Worm (Caenorhabditis elegans) whole organism, L2 larva: Measurements from ENCODE around the gene npp-10.

ENCODE experiments used
- C34F6.9 ChIP-seq: fragments of 150-350 bp; optimal IDR thresholded peaks from 2 replicates; lab custom pipeline; 2014; ENCODE audit warnings: missing biosample characterization, missing genetic modification characterization
- F13H6.1 ChIP-seq: sonication (generic microtip); optimal IDR thresholded peaks from 2 replicates; lab custom pipeline; 2016; ENCODE audit warnings: missing genetic modification characterization, missing compliant biosample characterization
- R02D3.7 ChIP-seq: fragments of 150-350 bp; optimal IDR thresholded peaks from 2 replicates; lab custom pipeline; 2014; ENCODE audit warnings: missing biosample characterization, missing genetic modification characterization
- Y55F3AM.14 ChIP-seq: fragments of 200-800 bp; sonication (Bioruptor generic); optimal IDR thresholded peaks from 2 replicates; lab custom pipeline; 2018; ENCODE audit warnings: mild to moderate bottlenecking, missing genetic modification characterization, missing compliant biosample characterization
- ZK546.5 ChIP-seq: sonication (generic microtip); optimal IDR thresholded peaks from 2 replicates; lab custom pipeline; 2017; ENCODE audit warnings: missing biosample characterization, missing genetic modification characterization
- alr-1 ChIP-seq: fragments of 150-350 bp; optimal IDR thresholded peaks from 2 replicates; lab custom pipeline; 2014; ENCODE audit warnings: missing biosample characterization, missing genetic modification characterization
- ama-1 ChIP-seq: fragments of 150-350 bp; optimal IDR thresholded peaks from 2 replicates; lab custom pipeline; 2018; ENCODE audit warnings: inconsistent platforms
- ceh-16 ChIP-seq: fragments of 150-350 bp; optimal IDR thresholded peaks from 2 replicates; lab custom pipeline; 2014; ENCODE audit warnings: missing biosample characterization, missing genetic modification characterization
- ceh-82 ChIP-seq: fragments of 150-350 bp; optimal IDR thresholded peaks from 2 replicates; lab custom pipeline; 2014; ENCODE audit warnings: missing biosample characterization, missing genetic modification characterization
- crh-2 ChIP-seq: sonication (generic microtip); optimal IDR thresholded peaks from 2 replicates; lab custom pipeline; 2017; ENCODE audit warnings: missing biosample characterization, missing genetic modification characterization
- dmd-4 ChIP-seq: sonication (generic microtip); optimal IDR thresholded peaks from 2 replicates; lab custom pipeline; 2017; ENCODE audit warnings: missing biosample characterization, missing genetic modification characterization
- egl-27 ChIP-seq: sonication (generic microtip); optimal IDR thresholded peaks from 3 replicates; lab custom pipeline; 2017; ENCODE audit warnings: missing biosample characterization, missing genetic modification reagents, missing genetic modification characterization
- fos-1 ChIP-seq: fragments of 150-350 bp; optimal IDR thresholded peaks from 2 replicates; lab custom pipeline; 2014; ENCODE audit warnings: missing biosample characterization, missing genetic modification characterization
- gmeb-1 ChIP-seq: fragments of 150-350 bp; optimal IDR thresholded peaks from 2 replicates; lab custom pipeline; 2014; ENCODE audit warnings: missing biosample characterization, missing genetic modification characterization
- lin-11 ChIP-seq: fragments of 150-350 bp; sonication (generic microtip); optimal IDR thresholded peaks from 2 replicates; lab custom pipeline; 2014; ENCODE audit warnings: missing biosample characterization, missing genetic modification characterization, inconsistent platforms, mixed read lengths
- lin-13 ChIP-seq: fragments of 150-350 bp; optimal IDR thresholded peaks from 2 replicates; lab custom pipeline; 2014; ENCODE audit warnings: missing biosample characterization, missing genetic modification reagents, missing genetic modification characterization
- lsy-2 ChIP-seq, 2 experiments: fragments of 150-350 bp in 1 of 2; sonication (generic microtip) in 1 of 2; optimal IDR thresholded peaks; 2 replicates each; lab custom pipeline; 2014 to 2017; ENCODE audit warnings: missing biosample characterization in 2 of 2, missing genetic modification characterization in 2 of 2
- mab-5 ChIP-seq: fragments of 150-350 bp; optimal IDR thresholded peaks from 2 replicates; lab custom pipeline; 2014; ENCODE audit warnings: missing biosample characterization, missing genetic modification characterization
- mbf-1 ChIP-seq: sonication (generic microtip); optimal IDR thresholded peaks from 2 replicates; lab custom pipeline; 2017; ENCODE audit warnings: missing biosample characterization, missing genetic modification characterization
- nhr-10 ChIP-seq: sonication (generic microtip); optimal IDR thresholded peaks from 2 replicates; lab custom pipeline; 2017; ENCODE audit warnings: missing biosample characterization, missing genetic modification characterization
- nhr-11 ChIP-seq: fragments of 150-350 bp; optimal IDR thresholded peaks from 2 replicates; lab custom pipeline; 2014; ENCODE audit warnings: missing biosample characterization, missing genetic modification characterization
- nhr-12 ChIP-seq: fragments of 150-350 bp; optimal IDR thresholded peaks from 2 replicates; lab custom pipeline; 2014; ENCODE audit warnings: missing biosample characterization, missing genetic modification characterization
- nhr-129 ChIP-seq: fragments of 150-350 bp; optimal IDR thresholded peaks from 2 replicates; lab custom pipeline; 2014; ENCODE audit warnings: missing biosample characterization, missing genetic modification characterization
- nhr-21 ChIP-seq: fragments of 150-350 bp; optimal IDR thresholded peaks from 2 replicates; lab custom pipeline; 2014; ENCODE audit warnings: missing biosample characterization, missing genetic modification characterization
- nhr-237 ChIP-seq: fragments of 150-350 bp; optimal IDR thresholded peaks from 2 replicates; lab custom pipeline; 2014; ENCODE audit warnings: missing biosample characterization, missing genetic modification characterization
- nhr-25 ChIP-seq: fragments of 150-350 bp; sonication (generic microtip); optimal IDR thresholded peaks from 3 replicates; lab custom pipeline; 2014; ENCODE audit warnings: missing biosample characterization, missing genetic modification characterization
- nhr-6 ChIP-seq: fragments of 150-350 bp; optimal IDR thresholded peaks from 2 replicates; lab custom pipeline; 2014; ENCODE audit warnings: missing biosample characterization, missing genetic modification characterization
- nhr-77 ChIP-seq: fragments of 150-350 bp; optimal IDR thresholded peaks from 2 replicates; lab custom pipeline; 2014; ENCODE audit warnings: missing biosample characterization, missing genetic modification characterization
- skn-1 ChIP-seq: sonication (generic microtip); optimal IDR thresholded peaks from 2 replicates; lab custom pipeline; 2017; ENCODE audit warnings: missing biosample characterization, missing genetic modification characterization
- sma-3 ChIP-seq: sonication (generic microtip); optimal IDR thresholded peaks from 2 replicates; lab custom pipeline; 2016; ENCODE audit warnings: missing genetic modification reagents, missing genetic modification characterization, missing compliant biosample characterization
- snpc-4 ChIP-seq: fragments of 150-350 bp; optimal IDR thresholded peaks from 2 replicates; lab custom pipeline; 2014; ENCODE audit warnings: missing biosample characterization, missing genetic modification characterization
- unc-39 ChIP-seq: fragments of 150-350 bp; optimal IDR thresholded peaks from 2 replicates; lab custom pipeline; 2014; ENCODE audit warnings: missing biosample characterization, missing genetic modification characterization
- ztf-1 ChIP-seq: fragments of 200-800 bp; sonication (Bioruptor generic); conservative IDR thresholded peaks from 2 replicates; pipeline ENCODE4 v1.3.6; 2022; ENCODE audit warnings: missing genetic modification characterization, missing compliant biosample characterization
- ztf-4 ChIP-seq: fragments of 150-350 bp; optimal IDR thresholded peaks from 2 replicates; lab custom pipeline; 2014; ENCODE audit warnings: missing biosample characterization, missing genetic modification characterization

Gene npp-10

ce11 chrIII:5975005-5975730 is 44.2 kb downstream of the npp-10 start, which contains the start of gene mlp-1:
Gene mlp-1 (minus strand): TSS chrIII:5975055.
- no peak for TF ChIP-seq nhr-77
- TF ChIP-seq unc-39 (tag; lab: Kevin White, UChicago): no peak
- TF ChIP-seq ceh-82: no peak
- TF ChIP-seq egl-27: no peak
- no peak for TF ChIP-seq ztf-4 (tag; lab: Kevin White, UChicago)
- TF ChIP-seq lin-13 (GFP tag; lab: Kevin White, UChicago): no peak
- no peak for TF ChIP-seq ama-1
- no peak for TF ChIP-seq nhr-6 (tag; lab: Kevin White, UChicago)
- TF ChIP-seq mbf-1: no peak
- TF ChIP-seq nhr-237 (tag; lab: Kevin White, UChicago): no peak
- no peak for TF ChIP-seq skn-1 (tag; lab: Kevin White, UChicago)
- no peak for TF ChIP-seq nhr-11 (tag; lab: Kevin White, UChicago)
- no peak for TF ChIP-seq C34F6.9 (tag; lab: Kevin White, UChicago)
- no peak for TF ChIP-seq crh-2 (tag; lab: Kevin White, UChicago)
- no peak for TF ChIP-seq nhr-21 (tag; lab: Kevin White, UChicago)
- no peak for TF ChIP-seq dmd-4 (tag; lab: Kevin White, UChicago)
- TF ChIP-seq lin-11 (tag; lab: Kevin White, UChicago): no peak
- no peak for TF ChIP-seq snpc-4 (tag; lab: Kevin White, UChicago)
- TF ChIP-seq, all 48 proteins: peak for 0

ce11 chrIII:5967640-5968039 is 51.7 kb downstream of the npp-10 start:
- TF ChIP-seq ama-1: no peak
- TF ChIP-seq nhr-11 (tag; lab: Kevin White, UChicago): no peak
- no peak for TF ChIP-seq lsy-2 (tag; optimal IDR thresholded peaks at IDR 0.05; lab: Kevin White, UChicago)
- TF ChIP-seq egl-27: no peak
- no peak for TF ChIP-seq nhr-77
- no peak for TF ChIP-seq ztf-1
- TF ChIP-seq mab-5 (tag; lab: Kevin White, UChicago): no peak
- TF ChIP-seq unc-39 (tag; lab: Kevin White, UChicago): no peak

- TF ChIP-seq ztf-1 (no peak), fos-1 (tag; lab: Kevin White, UChicago) (peak; percentile 79)
These were observed 53.4 kb downstream of the npp-10 start, which contains the start of gene dct-6 for ce11 chrIII:5965839-5966463. Gene dct-6 (plus strand): TSS chrIII:5966413.

ce11 chrIII:5965368-5965767 is 54.0 kb downstream of the npp-10 start:
- TF ChIP-seq R02D3.7 (no peak), crh-2 (tag; lab: Kevin White, UChicago) (no peak), nhr-10 (no peak), F13H6.1 (tag; lab: Kevin White, UChicago) (no peak), snpc-4 (tag; lab: Kevin White, UChicago) (no peak), ceh-16 (peak; percentile 87), sma-3 (GFP tag; lab: Kevin White, UChicago) (no peak), C34F6.9 (tag; lab: Kevin White, UChicago) (no peak)

- TF ChIP-seq Y55F3AM.14 (GFP tag; lab: Kevin White, UChicago) (no peak), nhr-12 (tag; lab: Kevin White, UChicago) (no peak), alr-1 (no peak), sma-3 (GFP tag; lab: Kevin White, UChicago) (no peak), F13H6.1 (tag; lab: Kevin White, UChicago) (peak; percentile 11), ztf-4 (tag; lab: Kevin White, UChicago) (no peak), dmd-4 (tag; lab: Kevin White, UChicago) (no peak), nhr-25 (tag; lab: Kevin White, UChicago) (no peak), lin-13 (GFP tag; lab: Kevin White, UChicago) (no peak), unc-39 (tag; lab: Kevin White, UChicago) (no peak), egl-27 (no peak), ama-1 (no peak), gmeb-1 (tag; lab: Kevin White, UChicago) (no peak), ZK546.5 (no peak), nhr-129 (tag; lab: Kevin White, UChicago) (peak; percentile 6), fos-1 (tag; lab: Kevin White, UChicago) (peak; percentile 41), lsy-2 (tag; optimal IDR thresholded peaks at IDR 0.05; lab: Kevin White, UChicago) (no peak), ceh-16 (peak; percentile 51)
These were observed 55.2 kb downstream of the npp-10 start for ce11 chrIII:5964058-5964632.
